Fruit fly (Drosophila melanogaster): ENCODE results near the gene CG9330.

CG9330 gene

dm6 chr3L:19560695-19561246 is 25.3 kb upstream of the CG9330 start (continued):
- TF ChIP-seq fd64A (GFP tag; optimal IDR thresholded peaks at IDR 0.05) (peak; percentile 92), Gsc (GFP tag; IDR thresholded peaks at IDR 0.05) (no peak), MTF-1 (GFP tag; optimal IDR thresholded peaks at IDR 0.05; ENCODE audit: borderline replicate concordance) (peak; percentile 94), Sin3A (optimal IDR thresholded peaks at IDR 0.05) (no peak), phol (tag; optimal IDR thresholded peaks at IDR 0.05) (peak; percentile 95), CG14710 (tag; optimal IDR thresholded peaks at IDR 0.05) (peak; percentile 96), tx (GFP tag; optimal IDR thresholded peaks at IDR 0.05) (peak; percentile 90), CG10979 (tag; optimal IDR thresholded peaks at IDR 0.05) (peak; percentile 98), Fer2 (tag; optimal IDR thresholded peaks at IDR 0.05) (peak; percentile 91), Hand (GFP tag; optimal IDR thresholded peaks at IDR 0.05) (peak; percentile 84), Asciz (GFP tag; optimal IDR thresholded peaks at IDR 0.05) (peak; percentile 93), BEAF-32 (GFP tag; optimal IDR thresholded peaks at IDR 0.05) (peak; percentile 10), CG32767 (GFP tag; IDR thresholded peaks at IDR 0.05) (peak; percentile 91), run (tag; optimal IDR thresholded peaks at IDR 0.05) (peak; percentile 88), aop (GFP tag; IDR thresholded peaks at IDR 0.05) (peak; percentile 84), CG12391 (tag; optimal IDR thresholded peaks at IDR 0.05) (peak; percentile 97), CG7372 (GFP tag; IDR thresholded peaks at IDR 0.05) (peak; percentile 90), ranshi (GFP tag; IDR thresholded peaks at IDR 0.05) (peak; percentile 95), CG32532 (GFP tag; IDR thresholded peaks at IDR 0.05) (peak; percentile 96), Sry-β (GFP tag; optimal IDR thresholded peaks at IDR 0.05) (peak; percentile 62), abd-A (tag; optimal IDR thresholded peaks at IDR 0.05) (peak; percentile 28), CG9215 (GFP tag; IDR thresholded peaks at IDR 0.05) (peak; percentile 87), Atf6 (GFP tag; IDR thresholded peaks at IDR 0.05) (peak; percentile 95), CG18262 (tag; optimal IDR thresholded peaks at IDR 0.05) (peak; percentile 95), CG4854 (GFP tag; optimal IDR thresholded peaks at IDR 0.05) (peak; percentile 92), ems (GFP tag; optimal IDR thresholded peaks at IDR 0.05) (peak; percentile 92), NC2α (GFP tag; optimal IDR thresholded peaks at IDR 0.05) (peak; percentile 87), nom (GFP tag; optimal IDR thresholded peaks at IDR 0.05) (peak; percentile 98), CG13296 (GFP tag; optimal IDR thresholded peaks at IDR 0.05) (peak; percentile 95), CG7357 (GFP tag; IDR thresholded peaks at IDR 0.05) (peak; percentile 87), CG11247 (GFP tag; IDR thresholded peaks at IDR 0.05) (peak; percentile 93), cad (GFP tag; optimal IDR thresholded peaks at IDR 0.05) (no peak), CG17568 (GFP tag; optimal IDR thresholded peaks at IDR 0.05) (peak; percentile 93), Rx (GFP tag; IDR thresholded peaks at IDR 0.05) (peak; percentile 87), CG2199 (GFP tag; IDR thresholded peaks at IDR 0.05) (peak; percentile 93), CG15601 (tag; optimal IDR thresholded peaks at IDR 0.05) (peak; percentile 95), vfl (GFP tag; optimal IDR thresholded peaks at IDR 0.05) (peak; percentile 91), CG3407 (GFP tag; optimal IDR thresholded peaks at IDR 0.05) (peak; percentile 89), CG11398 (GFP tag; optimal IDR thresholded peaks at IDR 0.05) (peak; percentile 84), exex (tag; optimal IDR thresholded peaks at IDR 0.05) (peak; percentile 73), CG1832 (GFP tag; optimal IDR thresholded peaks at IDR 0.05) (no peak), Ets65A (GFP tag) (peak; percentile 98), CG2120 (GFP tag; optimal IDR thresholded peaks at IDR 0.05) (peak; percentile 95), Nf-YA (GFP tag; IDR thresholded peaks at IDR 0.05) (peak; percentile 86), hkb (optimal IDR thresholded peaks at IDR 0.05) (no peak), hkb (GFP tag; IDR thresholded peaks at IDR 0.05) (peak; percentile 97), CG17328 (GFP tag; IDR thresholded peaks at IDR 0.05) (peak; percentile 97), al (GFP tag; IDR thresholded peaks at IDR 0.05) (peak; percentile 92), sna (GFP tag; IDR thresholded peaks at IDR 0.05; ENCODE audit: partially characterized antibody) (no peak), mld (GFP tag; IDR thresholded peaks at IDR 0.05; ENCODE audit: partially characterized antibody) (no peak), CG2712 (tag; optimal IDR thresholded peaks at IDR 0.05) (peak; percentile 97)
